Worm (Caenorhabditis elegans) whole organism, L4 larva: ENCODE data around the gene srh-120.
"Not testable (repeated sequence)": the region's sequence is repeated elsewhere in the genome, so short reads cannot be mapped to it uniquely, and the experiment has no call there.

Source experiments
- F37D6.2 ChIP-seq: sonication (generic microtip); optimal IDR thresholded peaks from 2 replicates; lab custom pipeline; 2016; ENCODE audit warnings: mild to moderate bottlenecking, missing genetic modification characterization, missing compliant biosample characterization
- F44E2.7 ChIP-seq: fragments of 200-800 bp; sonication (Bioruptor generic); IDR thresholded peaks from 2 replicates; pipeline ENCODE4 v2.1.2; 2022; ENCODE audit warnings: missing genetic modification characterization, missing compliant biosample characterization
- T26A8.4 ChIP-seq: fragments of 200-800 bp; sonication (Bioruptor generic); IDR thresholded peaks from 2 replicates; pipeline ENCODE4 v1.3.6; 2022; ENCODE audit warnings: missing genetic modification characterization, missing compliant biosample characterization
- Y48G9A.11 ChIP-seq: fragments of 200-800 bp; sonication (Bioruptor generic); IDR thresholded peaks from 2 replicates; pipeline ENCODE4 v1.3.6; 2022; ENCODE audit warnings: missing genetic modification reagents, missing genetic modification characterization, missing compliant biosample characterization
- Y5F2A.4 ChIP-seq: fragments of 200-800 bp; sonication (Bioruptor generic); optimal IDR thresholded peaks from 2 replicates; lab custom pipeline; 2018; ENCODE audit warnings: mild to moderate bottlenecking, missing genetic modification characterization, missing compliant biosample characterization
- aly-2 ChIP-seq: sonication (generic microtip); optimal IDR thresholded peaks from 2 replicates; lab custom pipeline; 2018; ENCODE audit warnings: missing biosample characterization, missing genetic modification characterization
- arid-1 ChIP-seq: fragments of 200-800 bp; sonication (Bioruptor generic); conservative IDR thresholded peaks from 2 replicates; pipeline ENCODE4 v1.3.6; 2022; ENCODE audit warnings: missing genetic modification reagents, missing genetic modification characterization, missing compliant biosample characterization
- ceh-62 ChIP-seq: sonication (generic microtip); optimal IDR thresholded peaks from 2 replicates; lab custom pipeline; 2017; ENCODE audit warnings: missing biosample characterization, missing genetic modification characterization
- ctbp-1 ChIP-seq: fragments of 200-800 bp; sonication (Bioruptor generic); IDR thresholded peaks from 2 replicates; pipeline ENCODE4 v1.3.6; 2022; ENCODE audit warnings: missing genetic modification reagents, missing genetic modification characterization, missing compliant biosample characterization
- daf-12 ChIP-seq: fragments of 150-350 bp; optimal IDR thresholded peaks from 2 replicates; lab custom pipeline; 2014; ENCODE audit warnings: missing biosample characterization, missing genetic modification reagents, missing genetic modification characterization
- daf-16 ChIP-seq, 3 experiments: sonication (generic microtip); optimal IDR thresholded peaks; 2 replicates each; lab custom pipeline; 2016 to 2017; ENCODE audit warnings: missing genetic modification characterization in 3 of 3, missing genetic modification reagents in 3 of 3, mild to moderate bottlenecking in 2 of 3, missing compliant biosample characterization in 2 of 3, missing biosample characterization in 1 of 3, moderate library complexity in 1 of 3
- dmd-6 ChIP-seq: fragments of 200-800 bp; sonication (Bioruptor generic); IDR thresholded peaks from 2 replicates; pipeline ENCODE4 v1.3.6; 2022; ENCODE audit warnings: missing genetic modification reagents, missing genetic modification characterization, missing compliant biosample characterization
- hif-1 ChIP-seq, 2 experiments: sonication (generic microtip); optimal IDR thresholded peaks; 2 replicates each; lab custom pipeline; 2016 to 2017; ENCODE audit warnings: missing compliant biosample characterization in 2 of 2, missing genetic modification characterization in 2 of 2, missing genetic modification reagents in 2 of 2, missing genotype in 2 of 2, mild to moderate bottlenecking in 1 of 2
- hlh-11 ChIP-seq: fragments of 200-800 bp; sonication (Bioruptor generic); optimal IDR thresholded peaks from 2 replicates; lab custom pipeline; 2018; ENCODE audit warnings: mild to moderate bottlenecking, missing genetic modification characterization, missing compliant biosample characterization
- lim-7 ChIP-seq: fragments of 200-800 bp; sonication (Bioruptor generic); IDR thresholded peaks from 2 replicates; pipeline ENCODE4 v1.3.6; 2022; ENCODE audit warnings: missing genetic modification characterization, missing compliant biosample characterization
- lin-39 ChIP-seq: fragments of 150-350 bp; optimal IDR thresholded peaks from 2 replicates; lab custom pipeline; 2014; ENCODE audit warnings: missing biosample characterization, missing genetic modification reagents, missing genetic modification characterization
- lsy-2 ChIP-seq, 2 experiments: fragments of 150-350 bp in 1 of 2; sonication (generic microtip) in 1 of 2; optimal IDR thresholded peaks; 2 replicates each; lab custom pipeline; 2014 to 2017; ENCODE audit warnings: missing biosample characterization in 2 of 2, missing genetic modification characterization in 2 of 2
- nhr-28 ChIP-seq: fragments of 150-350 bp; optimal IDR thresholded peaks from 2 replicates; lab custom pipeline; 2014; ENCODE audit warnings: missing biosample characterization, missing genetic modification characterization
- nhr-42 ChIP-seq: fragments of 200-800 bp; sonication (Bioruptor generic); IDR thresholded peaks from 2 replicates; pipeline ENCODE4 v1.3.6; 2022; ENCODE audit warnings: missing genetic modification characterization, missing compliant biosample characterization
- nhr-77 ChIP-seq: fragments of 150-350 bp; optimal IDR thresholded peaks from 2 replicates; lab custom pipeline; 2014; ENCODE audit warnings: missing biosample characterization, missing genetic modification characterization
- pha-4 ChIP-seq, 2 experiments: fragments of 150-350 bp in 1 of 2; fragments of 200-800 bp in 1 of 2; sonication (Bioruptor generic) in 1 of 2; IDR thresholded peaks in 1 of 2; optimal IDR thresholded peaks in 1 of 2; 2 replicates each; pipeline versions ENCODE4 v1.3.6 to Lab custom; 2014 to 2022; ENCODE audit warnings: missing genetic modification characterization in 2 of 2, missing genetic modification reagents in 2 of 2, missing biosample characterization in 1 of 2, missing compliant biosample characterization in 1 of 2
- saeg-2 ChIP-seq: fragments of 200-800 bp; sonication (Bioruptor generic); IDR thresholded peaks from 2 replicates; pipeline ENCODE4 v1.3.6; 2022; ENCODE audit warnings: missing genetic modification reagents, missing genetic modification characterization, missing compliant biosample characterization
- unc-39 ChIP-seq: sonication (generic microtip); optimal IDR thresholded peaks from 2 replicates; lab custom pipeline; 2017; ENCODE audit warnings: missing biosample characterization, missing genetic modification characterization
- unc-62 ChIP-seq, 3 experiments: fragments of 150-350 bp in 1 of 3; sonication (generic microtip); optimal IDR thresholded peaks in 2 of 3; peaks in 1 of 3; 1 replicate in 1 of 3; 2 replicates in 2 of 3; lab custom pipeline; 2014 to 2017; ENCODE audit warnings: missing biosample characterization in 3 of 3, missing genetic modification characterization in 3 of 3, missing genetic modification reagents in 3 of 3, missing genotype in 1 of 3
- vab-7 ChIP-seq: fragments of 200-800 bp; sonication (Bioruptor generic); IDR thresholded peaks from 2 replicates; pipeline ENCODE4 v1.3.6; 2022; ENCODE audit warnings: missing genetic modification reagents, missing genetic modification characterization, missing compliant biosample characterization
- zag-1 ChIP-seq: fragments of 150-350 bp; optimal IDR thresholded peaks from 2 replicates; lab custom pipeline; 2014; ENCODE audit warnings: missing biosample characterization, missing genetic modification characterization
- zfp-3 ChIP-seq: fragments of 200-800 bp; sonication (Bioruptor generic); conservative IDR thresholded peaks from 2 replicates; pipeline ENCODE4 v1.3.6; 2022; ENCODE audit warnings: missing genetic modification reagents, missing genetic modification characterization, missing compliant biosample characterization
- zip-2 ChIP-seq: fragments of 150-350 bp; optimal IDR thresholded peaks from 2 replicates; lab custom pipeline; 2014; ENCODE audit warnings: missing biosample characterization, missing genetic modification characterization
- ztf-7 ChIP-seq: fragments of 150-350 bp; optimal IDR thresholded peaks from 2 replicates; lab custom pipeline; 2014; ENCODE audit warnings: missing biosample characterization, missing genetic modification characterization

srh-120 gene

DNA sequence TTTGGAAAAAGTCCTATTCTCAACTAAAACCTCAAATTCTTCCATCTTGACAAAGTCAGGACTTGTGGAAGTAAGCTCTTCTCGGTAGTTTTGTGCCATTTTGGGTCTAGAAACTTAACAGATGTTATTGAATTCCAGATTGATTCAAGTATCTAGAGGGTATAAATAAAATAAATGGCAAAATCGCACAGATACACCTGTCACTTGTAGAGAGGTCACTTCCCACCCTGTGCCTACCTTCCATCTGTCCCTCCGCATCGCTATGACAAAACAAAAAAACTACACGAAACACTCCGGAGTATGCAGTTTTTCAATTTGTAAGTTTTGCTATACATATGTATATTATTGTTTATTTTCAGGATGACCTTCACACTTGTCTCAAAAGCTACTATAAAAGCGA lies 15.5 kb upstream of the srh-120 start, which contains the start of gene Y20C6A.4:
Gene Y20C6A.4 (plus strand): TSS at position 301 of the 400 bp plus-strand sequence.
- TF ChIP-seq daf-16 (GFP tag; optimal IDR thresholded peaks at IDR 0.05; lab: Kevin White, UChicago) (no peak), daf-16 (tag; optimal IDR thresholded peaks at IDR 0.05; lab: Kevin White, UChicago) (no peak), zip-2 (tag; lab: Kevin White, UChicago) (no peak), nhr-77 (no peak), ctbp-1 (GFP tag; lab: Robert Waterston, UW) (no peak), vab-7 (GFP tag; lab: Robert Waterston, UW) (no peak), F37D6.2 (tag; lab: Kevin White, UChicago) (no peak), hlh-11 (tag; lab: Kevin White, UChicago) (no peak), Y5F2A.4 (GFP tag; lab: Kevin White, UChicago) (no peak)

DNA sequence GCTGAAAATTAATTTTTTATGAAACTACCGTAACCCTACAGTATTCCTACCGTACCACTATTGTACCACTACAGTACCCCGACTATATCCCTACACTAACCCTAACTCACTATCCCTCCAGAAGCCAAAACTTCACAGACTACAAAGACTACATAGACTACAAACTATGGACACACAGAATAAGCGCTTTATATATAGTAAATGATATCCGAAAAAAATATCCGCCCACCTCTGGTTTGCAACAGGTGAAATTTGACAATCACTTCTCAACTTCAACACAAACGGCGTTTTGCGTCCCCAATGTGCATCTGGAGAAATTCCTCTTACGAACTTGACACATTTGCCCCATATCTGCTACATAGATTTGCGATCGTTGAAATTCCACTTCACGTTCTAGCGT lies 14.5 kb downstream of the srh-120 start, which contains the start of gene srh-132:
Gene srh-132 (plus strand): TSS at position 301 of the 400 bp plus-strand sequence.
- not testable (repeated sequence) for TF ChIP-seq T26A8.4; arid-1 (GFP tag; lab: Robert Waterston, UW); nhr-42

DNA sequence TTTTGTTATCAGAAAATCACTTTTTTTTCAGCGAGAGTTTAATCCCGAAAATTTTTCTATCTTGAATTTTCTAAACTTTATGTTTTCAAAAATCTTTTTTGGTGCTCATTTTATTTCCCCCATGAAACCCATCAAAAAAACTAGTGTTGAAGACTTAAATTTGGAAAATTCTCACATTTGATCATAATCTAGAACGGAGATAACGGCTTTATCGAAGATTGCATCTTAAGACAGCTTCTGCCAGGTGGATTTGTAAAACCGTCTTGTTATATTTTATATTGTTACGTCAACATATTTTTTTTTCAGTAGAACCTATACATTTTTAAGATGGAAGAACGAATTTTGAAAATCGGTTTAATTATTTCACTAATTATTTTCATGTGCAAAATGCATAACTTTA lies 19.5 kb downstream of the srh-120 start, which contains the start of gene T27C5.12:
Gene T27C5.12 (plus strand): TSS at position 301 of the 400 bp plus-strand sequence.
- TF ChIP-seq dmd-6 (GFP tag; lab: Robert Waterston, UW) (no peak), saeg-2 (no peak), pha-4 (GFP tag; IDR thresholded peaks at IDR 0.05; lab: Robert Waterston, UW) (no peak), pha-4 (tag; optimal IDR thresholded peaks at IDR 0.05; lab: Kevin White, UChicago) (no peak), lsy-2 (tag; optimal IDR thresholded peaks at IDR 0.05; lab: Kevin White, UChicago) (no peak), daf-12 (tag; lab: Kevin White, UChicago) (no peak), T26A8.4 (no peak), lim-7 (GFP tag; lab: Robert Waterston, UW) (no peak), ceh-62 (tag; lab: Kevin White, UChicago) (no peak), hif-1 (tag; optimal IDR thresholded peaks at IDR 0.05; lab: Kevin White, UChicago) (no peak), aly-2 (no peak), daf-16 (GFP tag; optimal IDR thresholded peaks at IDR 0.05; lab: Kevin White, UChicago) (no peak), daf-16 (tag; optimal IDR thresholded peaks at IDR 0.05; lab: Kevin White, UChicago) (no peak), unc-39 (tag; lab: Kevin White, UChicago) (no peak), F44E2.7 (GFP tag; lab: Robert Waterston, UW) (no peak)

ce11 chrV:17416833-17417232 lies 21.4 kb downstream of the srh-120 start, which contains the start of gene clc-21:
TSS of gene clc-21 (plus strand) at chrV:17417133.
- TF ChIP-seq nhr-28 (tag; lab: Kevin White, UChicago) (peak; percentile 2), zag-1 (tag; lab: Kevin White, UChicago) (no peak), arid-1 (GFP tag; lab: Robert Waterston, UW) (no peak), lin-39 (tag; lab: Kevin White, UChicago) (no peak), zfp-3 (GFP tag; lab: Robert Waterston, UW) (no peak), ztf-7 (tag; lab: Kevin White, UChicago) (no peak), lsy-2 (tag; optimal IDR thresholded peaks at IDR 0.05; lab: Kevin White, UChicago) (no peak), dmd-6 (GFP tag; lab: Robert Waterston, UW) (no peak)

- TF ChIP-seq unc-62 (GFP tag; optimal IDR thresholded peaks at IDR 0.05 in 1 of 2; lab: Kevin White, UChicago) (peak in 1 of 2 experiments; percentile 22), lim-7 (GFP tag; lab: Robert Waterston, UW) (peak; percentile 54; the same call in 1 of the 2 replicates), Y48G9A.11 (GFP tag; lab: Robert Waterston, UW) (peak; percentile 77)
- not testable (repeated sequence) for TF ChIP-seq unc-62 (tag; optimal IDR thresholded peaks at IDR 0.05; lab: Kevin White, UChicago)
Observed at ce11 chrV:17428609-17429008, 33.1 kb downstream of the srh-120 start.
